Fruit fly (Drosophila melanogaster) whole organism: ENCODE results near the gene Sb.

Experiments used
- CG8478 ChIP-seq: fragments of >200 bp; optimal IDR thresholded peaks from 2 replicates; lab custom pipeline; 2018; ENCODE audit warnings: inconsistent platforms
- Dll ChIP-seq: fragments of >200 bp; optimal IDR thresholded peaks from 2 replicates; lab custom pipeline; 2017
- EcR ChIP-seq, 2 experiments: fragments of >200 bp; optimal IDR thresholded peaks; 2 replicates each; lab custom pipeline; 2017; ENCODE audit warnings: missing biosample characterization in 2 of 2, missing genetic modification characterization in 2 of 2, missing genetic modification reagents in 2 of 2
- pan ChIP-seq: fragments of >200 bp; optimal IDR thresholded peaks from 2 replicates; lab custom pipeline; 2017
- psq ChIP-seq: fragments of >200 bp; optimal IDR thresholded peaks from 2 replicates; lab custom pipeline; 2017
- usp ChIP-seq: fragments of >200 bp; optimal IDR thresholded peaks from 2 replicates; lab custom pipeline; 2017; ENCODE audit warnings: missing biosample characterization, missing genetic modification characterization, mixed read lengths

Gene Sb

dm6 chr3R:16094011-16094729 lies 21.8 kb upstream of the Sb start:
- TF ChIP-seq pan (lab: Kevin White, UChicago): peak; percentile 86
- TF ChIP-seq psq (lab: Kevin White, UChicago): no peak

DNA sequence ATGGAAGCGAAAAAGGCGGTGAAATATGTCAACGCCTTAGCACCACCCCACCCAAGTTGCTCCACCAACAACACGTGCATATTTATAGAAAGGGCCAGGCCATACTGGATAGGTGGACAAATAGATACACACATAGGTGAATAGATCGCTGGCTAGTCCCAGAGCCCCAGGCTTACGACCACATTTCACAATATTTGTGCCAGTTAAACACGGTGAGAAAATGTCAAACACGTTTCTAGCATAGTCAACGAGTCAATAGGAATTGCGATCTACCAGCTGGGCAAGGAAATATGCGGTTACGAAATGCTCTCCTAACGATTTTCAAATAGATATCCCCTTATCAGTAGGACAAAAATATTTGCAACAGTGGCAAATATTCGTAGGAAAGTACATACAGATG lies 21.0 kb upstream of the Sb start:
- TF ChIP-seq EcR (GFP tag; optimal IDR thresholded peaks at IDR 0.05; lab: Kevin White, UChicago) (peak in 1 of 2 experiments; percentile 18), Dll (lab: Kevin White, UChicago) (no peak)

DNA sequence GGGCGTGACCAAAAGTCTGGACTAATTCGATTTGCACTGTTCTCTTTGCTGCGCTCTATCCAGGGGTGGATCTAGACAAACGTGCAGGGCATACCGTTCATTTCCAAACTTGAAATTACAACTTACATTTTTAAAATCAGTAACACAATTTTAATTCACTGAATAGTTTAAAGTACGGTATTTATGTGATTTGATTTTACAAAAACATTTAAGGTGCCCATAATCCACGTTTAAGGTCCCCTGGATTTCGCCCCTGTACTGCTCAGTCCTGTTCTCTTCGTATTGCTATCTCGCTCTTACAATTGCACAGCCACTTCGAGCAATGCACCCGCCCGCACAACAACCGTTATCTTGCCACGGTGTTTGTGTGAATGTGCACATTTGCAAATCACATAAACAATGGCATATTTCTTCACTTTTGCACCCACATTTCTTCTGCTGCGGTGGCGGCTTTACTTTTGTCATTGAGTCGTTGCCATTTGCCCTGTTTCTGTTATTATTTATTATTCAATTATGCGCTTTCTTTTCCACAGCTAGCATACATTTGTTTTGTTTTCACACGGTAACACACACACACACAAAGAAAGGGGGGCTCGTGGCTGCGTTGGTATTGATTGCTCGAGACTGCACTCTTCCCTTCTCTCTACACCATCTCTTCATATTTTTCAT lies 18.2 kb upstream of the Sb start:
- TF ChIP-seq EcR (GFP tag; optimal IDR thresholded peaks at IDR 0.05; lab: Kevin White, UChicago) (peak; percentile 72 to 80), Dll (lab: Kevin White, UChicago) (no peak)

- no peak for TF ChIP-seq usp (GFP tag; lab: Kevin White, UChicago)
- TF ChIP-seq pan (lab: Kevin White, UChicago): no peak
- TF ChIP-seq Dll (lab: Kevin White, UChicago): no peak
- no peak for TF ChIP-seq CG8478 (lab: Kevin White, UChicago)
- TF ChIP-seq EcR (GFP tag; optimal IDR thresholded peaks at IDR 0.05; lab: Kevin White, UChicago): no peak
Measured at dm6 chr3R:16098333-16099267, 17.4 kb upstream of the Sb start, which contains the start of the genes Mhcl and Akt. Gene Mhcl, minus strand, starts transcription at chr3R:16098761. Gene Akt, plus strand, starts transcription at chr3R:16099228.

DNA sequence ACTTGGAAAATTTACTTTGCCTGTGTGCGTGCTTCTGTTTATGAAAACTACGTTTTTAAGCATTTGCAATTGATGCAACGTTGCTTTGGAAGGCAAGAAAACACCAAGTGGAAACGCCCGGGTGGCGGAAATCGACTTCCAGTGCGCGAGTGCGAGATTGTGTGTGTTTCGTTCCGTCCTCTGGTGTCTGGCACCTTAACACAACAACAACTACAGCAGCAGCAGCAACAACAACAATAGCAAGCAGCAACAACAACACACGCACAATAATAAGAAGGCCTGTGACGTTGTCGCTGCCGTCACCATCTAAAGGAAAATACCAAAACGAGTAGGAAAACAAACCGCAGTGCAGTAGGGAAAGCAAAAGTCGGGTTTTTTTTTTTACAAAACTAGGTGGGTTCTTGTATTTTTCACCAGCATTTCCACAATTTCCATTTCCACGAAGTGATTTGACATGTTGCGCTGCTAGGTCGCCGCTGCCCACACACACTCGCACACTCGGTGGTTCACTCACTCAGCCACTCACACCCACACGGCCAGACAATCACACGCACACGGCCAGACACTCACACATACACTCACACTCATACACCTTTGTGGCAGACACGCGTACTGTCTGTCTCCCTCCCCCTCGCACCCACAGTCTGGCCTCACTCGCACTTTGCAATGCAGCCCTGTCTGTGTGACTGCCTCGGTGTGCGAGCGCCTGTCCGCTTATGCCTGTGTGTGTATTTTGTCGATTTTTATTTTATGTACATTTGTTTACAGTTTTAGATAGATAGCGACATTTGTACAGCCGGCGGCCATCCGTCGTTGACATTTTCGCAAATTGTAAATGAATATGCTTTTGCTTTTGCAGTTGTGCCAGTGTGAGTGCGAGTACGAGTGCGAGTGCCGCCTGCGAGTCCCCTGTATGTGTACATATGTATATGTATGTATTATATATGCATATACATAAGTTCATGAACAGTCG lies 16.4 kb upstream of the Sb start:
- no peak for TF ChIP-seq EcR (GFP tag; optimal IDR thresholded peaks at IDR 0.05; lab: Kevin White, UChicago)
- peak; percentile 95 for TF ChIP-seq CG8478 (lab: Kevin White, UChicago)

DNA sequence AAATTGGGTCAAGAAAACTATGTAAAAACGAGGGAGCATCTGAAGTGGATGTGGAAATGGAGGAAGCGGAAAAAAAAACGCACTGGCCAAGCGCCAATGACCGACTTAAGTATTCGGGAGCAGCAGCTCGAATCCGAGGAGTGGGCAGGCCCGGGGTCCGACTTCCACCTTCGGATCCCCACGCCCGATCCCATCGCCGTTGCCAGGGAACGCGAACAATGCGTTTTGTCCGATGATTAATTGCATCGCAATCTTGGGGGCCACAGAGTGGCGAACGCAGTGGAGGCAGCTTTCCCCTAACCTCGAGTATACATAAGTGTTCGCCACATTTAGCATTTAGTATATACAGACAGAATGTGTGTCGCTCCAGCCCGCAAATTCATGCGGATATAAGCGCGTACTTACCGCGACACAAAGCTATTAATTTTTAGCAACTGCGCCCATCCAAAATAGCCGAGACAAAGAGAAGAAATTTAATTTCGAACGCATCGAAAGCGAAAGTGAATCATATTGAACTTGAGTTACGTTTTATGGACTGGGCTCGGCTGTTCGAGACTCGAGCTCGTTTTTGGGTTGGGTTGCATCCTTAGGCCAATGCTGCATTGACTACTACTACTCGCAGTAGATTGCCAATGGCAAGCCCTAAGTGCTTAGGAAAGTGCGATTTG lies 10.0 kb upstream of the Sb start:
- TF ChIP-seq CG8478 (lab: Kevin White, UChicago) (no peak), usp (GFP tag; lab: Kevin White, UChicago) (no peak), pan (lab: Kevin White, UChicago) (no peak), EcR (GFP tag; optimal IDR thresholded peaks at IDR 0.05; lab: Kevin White, UChicago) (no peak), psq (lab: Kevin White, UChicago) (no peak), Dll (lab: Kevin White, UChicago) (no peak)

- TF ChIP-seq Dll (lab: Kevin White, UChicago): peak; percentile 54
- no peak for TF ChIP-seq psq (lab: Kevin White, UChicago)
Measured at dm6 chr3R:16113124-16113523, 2.8 kb upstream of the Sb start.

- TF ChIP-seq psq (lab: Kevin White, UChicago): no peak
- no peak for TF ChIP-seq usp (GFP tag; lab: Kevin White, UChicago)
- no peak for TF ChIP-seq Dll (lab: Kevin White, UChicago)
- TF ChIP-seq CG8478 (lab: Kevin White, UChicago): no peak
- no peak for TF ChIP-seq pan (lab: Kevin White, UChicago)
- no peak for TF ChIP-seq EcR (GFP tag; optimal IDR thresholded peaks at IDR 0.05; lab: Kevin White, UChicago)
Measured at dm6 chr3R:16117359-16117758, 1.4 kb downstream of the Sb start.

dm6 chr3R:16119441-16119840 lies 3.5 kb downstream of the Sb start:
- no peak for TF ChIP-seq pan (lab: Kevin White, UChicago)
- no peak for TF ChIP-seq CG8478 (lab: Kevin White, UChicago)
- TF ChIP-seq Dll (lab: Kevin White, UChicago): no peak

dm6 chr3R:16128471-16128870 lies 12.5 kb downstream of the Sb start:
- no peak for TF ChIP-seq psq (lab: Kevin White, UChicago)
- TF ChIP-seq EcR (GFP tag; optimal IDR thresholded peaks at IDR 0.05; lab: Kevin White, UChicago): no peak
- no peak for TF ChIP-seq Dll (lab: Kevin White, UChicago)
- TF ChIP-seq usp (GFP tag; lab: Kevin White, UChicago): no peak
- no peak for TF ChIP-seq pan (lab: Kevin White, UChicago)
- TF ChIP-seq CG8478 (lab: Kevin White, UChicago): no peak

DNA sequence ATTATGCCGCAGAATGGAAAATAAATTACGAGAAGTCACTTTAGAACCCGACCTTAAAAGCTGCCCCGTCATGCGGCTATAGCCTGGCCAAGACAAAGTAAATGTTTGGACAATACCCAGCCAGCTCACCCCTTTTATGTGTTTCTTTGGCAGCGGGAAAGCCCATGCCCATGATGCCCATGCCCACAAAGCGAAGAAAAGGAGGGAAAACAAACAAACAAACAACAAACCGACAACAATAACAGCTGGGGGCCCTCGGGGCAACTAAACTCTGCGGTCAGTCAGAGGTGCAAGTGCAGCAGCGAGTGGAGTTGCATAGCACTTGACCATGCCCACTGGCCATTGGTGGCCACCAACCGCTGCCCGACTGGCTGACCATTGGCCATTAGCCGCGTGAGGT lies 19.7 kb downstream of the Sb start:
- TF ChIP-seq Dll (lab: Kevin White, UChicago): no peak
- no peak for TF ChIP-seq pan (lab: Kevin White, UChicago)
- no peak for TF ChIP-seq CG8478 (lab: Kevin White, UChicago)
- no peak for TF ChIP-seq EcR (GFP tag; optimal IDR thresholded peaks at IDR 0.05; lab: Kevin White, UChicago)
- TF ChIP-seq psq (lab: Kevin White, UChicago): no peak
- TF ChIP-seq usp (GFP tag; lab: Kevin White, UChicago): no peak
